Fruit fly (Drosophila melanogaster) whole organism, embryonic: ENCODE data around the gene CG10486.

Experiments used
- B-H2 ChIP-seq: fragments of 200-800 bp; sonication (Bioruptor generic); optimal IDR thresholded peaks from 2 replicates; lab custom pipeline; 2018; ENCODE audit warnings: missing biosample characterization, mild to moderate bottlenecking, missing genetic modification characterization
- BtbVII ChIP-seq: fragments of 200-800 bp; sonication (Bioruptor generic); optimal IDR thresholded peaks from 3 replicates; lab custom pipeline; 2017; ENCODE audit warnings: missing biosample characterization, mild to moderate bottlenecking, missing genetic modification characterization
- C15 ChIP-seq: fragments of 200-800 bp; sonication (Bioruptor generic); IDR thresholded peaks from 3 replicates; pipeline ENCODE4 v1.3.6; 2022; ENCODE audit warnings: missing biosample characterization, missing genetic modification characterization
- CG10267 ChIP-seq: fragments of 200-800 bp; sonication (Bioruptor generic); optimal IDR thresholded peaks from 2 replicates; lab custom pipeline; 2018; ENCODE audit warnings: missing biosample characterization, mild to moderate bottlenecking, missing genetic modification characterization, moderate library complexity
- CG10274 ChIP-seq: fragments of 200-800 bp; sonication (Bioruptor generic); optimal IDR thresholded peaks from 3 replicates; lab custom pipeline; 2017; ENCODE audit warnings: missing biosample characterization, mild to moderate bottlenecking, missing genetic modification characterization
- CG10565 ChIP-seq: fragments of 200-800 bp; sonication (Bioruptor generic); optimal IDR thresholded peaks from 3 replicates; lab custom pipeline; 2016; ENCODE audit warnings: missing biosample characterization, mild to moderate bottlenecking, missing genetic modification characterization
- CG10959 ChIP-seq: fragments of 200-800 bp; sonication (Bioruptor generic); IDR thresholded peaks from 2 replicates; pipeline ENCODE4 v1.3.6; 2022; ENCODE audit warnings: missing biosample characterization, missing genetic modification characterization
- CG12104 ChIP-seq: fragments of 200-800 bp; sonication (Bioruptor generic); optimal IDR thresholded peaks from 3 replicates; lab custom pipeline; 2016; ENCODE audit warnings: missing biosample characterization, missing genetic modification characterization
- CG12769 ChIP-seq: fragments of 200-800 bp; sonication (Bioruptor generic); optimal IDR thresholded peaks from 2 replicates; lab custom pipeline; 2019; ENCODE audit warnings: missing biosample characterization, mild to moderate bottlenecking, missing genetic modification characterization, moderate library complexity
- CG1647 ChIP-seq: fragments of 200-800 bp; sonication (Bioruptor generic); optimal IDR thresholded peaks from 3 replicates; lab custom pipeline; 2016; ENCODE audit warnings: missing biosample characterization, missing genetic modification characterization
- CG31388 ChIP-seq: fragments of 200-800 bp; sonication (Bioruptor generic); optimal IDR thresholded peaks from 2 replicates; lab custom pipeline; 2016; ENCODE audit warnings: missing biosample characterization, missing genetic modification characterization
- CG32767 ChIP-seq: fragments of 200-800 bp; sonication (Bioruptor generic); IDR thresholded peaks from 2 replicates; pipeline ENCODE4 v1.3.6; 2022; ENCODE audit warnings: missing biosample characterization, missing genetic modification characterization
- CG32772 ChIP-seq: fragments of 200-800 bp; sonication (Bioruptor generic); IDR thresholded peaks from 2 replicates; pipeline ENCODE4 v1.3.6; 2022; ENCODE audit warnings: missing biosample characterization, missing genetic modification characterization
- CG3838 ChIP-seq: fragments of 200-800 bp; sonication (Bioruptor generic); optimal IDR thresholded peaks from 3 replicates; lab custom pipeline; 2016; ENCODE audit warnings: missing biosample characterization, missing genetic modification characterization
- CG3847 ChIP-seq: fragments of 200-800 bp; sonication (Bioruptor generic); IDR thresholded peaks from 2 replicates; pipeline ENCODE4 v1.3.6; 2022; ENCODE audit warnings: missing biosample characterization, missing genetic modification characterization
- CG6254 ChIP-seq: fragments of 200-800 bp; sonication (Bioruptor generic); optimal IDR thresholded peaks from 3 replicates; lab custom pipeline; 2017; ENCODE audit warnings: mild to moderate bottlenecking, missing biosample characterization, missing genetic modification reagents, missing genetic modification characterization
- CG6683 ChIP-seq: fragments of 200-800 bp; sonication (Bioruptor generic); optimal IDR thresholded peaks from 2 replicates; lab custom pipeline; 2017; ENCODE audit warnings: missing biosample characterization, mild to moderate bottlenecking, missing genetic modification characterization, missing genetic modification reagents
- CG8089 ChIP-seq: fragments of 200-800 bp; sonication (Bioruptor generic); optimal IDR thresholded peaks from 3 replicates; lab custom pipeline; 2016; ENCODE audit warnings: missing biosample characterization, missing genetic modification characterization
- CG8359 ChIP-seq: fragments of 200-800 bp; sonication (Bioruptor generic); optimal IDR thresholded peaks from 2 replicates; lab custom pipeline; 2017; ENCODE audit warnings: missing biosample characterization, mild to moderate bottlenecking, missing genetic modification characterization, borderline replicate concordance
- CG9215 ChIP-seq: fragments of 200-800 bp; sonication (Bioruptor generic); IDR thresholded peaks from 2 replicates; pipeline ENCODE4 v1.3.6; 2022; ENCODE audit warnings: missing biosample characterization, missing genetic modification characterization
- CG9817 ChIP-seq: fragments of 200-800 bp; sonication (Bioruptor generic); optimal IDR thresholded peaks from 2 replicates; lab custom pipeline; 2018; ENCODE audit warnings: missing biosample characterization, mild to moderate bottlenecking, missing genetic modification characterization, moderate library complexity
- D19B ChIP-seq: fragments of 200-800 bp; sonication (Bioruptor generic); optimal IDR thresholded peaks from 2 replicates; lab custom pipeline; 2017; ENCODE audit warnings: missing biosample characterization, mild to moderate bottlenecking, missing genetic modification characterization
- Dbx ChIP-seq: fragments of 200-800 bp; sonication (Bioruptor generic); IDR thresholded peaks from 3 replicates; pipeline ENCODE4 v1.3.6; 2022; ENCODE audit warnings: missing biosample characterization, missing genetic modification characterization
- Dip2 ChIP-seq: fragments of 200-800 bp; sonication (Bioruptor generic); IDR thresholded peaks from 2 replicates; pipeline ENCODE4 v1.3.6; 2022; ENCODE audit warnings: missing biosample characterization, missing genetic modification characterization
- H15 ChIP-seq: fragments of 200-800 bp; sonication (Bioruptor generic); IDR thresholded peaks from 3 replicates; pipeline ENCODE4 v1.3.6; 2022; ENCODE audit warnings: missing biosample characterization, missing genetic modification characterization
- Hr39 ChIP-seq: fragments of >200 bp; optimal IDR thresholded peaks from 2 replicates; lab custom pipeline; 2017
- NC2α ChIP-seq: fragments of 200-800 bp; sonication (Bioruptor generic); optimal IDR thresholded peaks from 2 replicates; lab custom pipeline; 2016; ENCODE audit warnings: missing biosample characterization, missing genetic modification characterization
- Neu2 ChIP-seq: fragments of 200-800 bp; sonication (Bioruptor generic); optimal IDR thresholded peaks from 3 replicates; lab custom pipeline; 2016; ENCODE audit warnings: missing biosample characterization, missing genetic modification characterization, borderline replicate concordance
- Oli ChIP-seq: fragments of 200-800 bp; sonication (Bioruptor generic); optimal IDR thresholded peaks from 2 replicates; lab custom pipeline; 2018; ENCODE audit warnings: missing biosample characterization, mild to moderate bottlenecking, missing genetic modification characterization, moderate library complexity
- PHDP ChIP-seq: fragments of 200-800 bp; sonication (Bioruptor generic); optimal IDR thresholded peaks from 3 replicates; lab custom pipeline; 2018; ENCODE audit warnings: missing biosample characterization, mild to moderate bottlenecking, missing genetic modification characterization, moderate library complexity
- Scr ChIP-seq: fragments of 200-800 bp; sonication (Bioruptor generic); IDR thresholded peaks from 2 replicates; pipeline ENCODE4 v1.3.6; 2022; ENCODE audit warnings: missing biosample characterization, missing genetic modification characterization; ENCODE audit not compliant: partially characterized antibody
- bsh ChIP-seq, 2 experiments: fragments of 200-800 bp; sonication (Bioruptor generic); optimal IDR thresholded peaks; 2 replicates each; lab custom pipeline; 2017 to 2018; ENCODE audit warnings: mild to moderate bottlenecking in 2 of 2, missing biosample characterization in 2 of 2, missing genetic modification characterization in 2 of 2, moderate library complexity in 1 of 2
- cato ChIP-seq: fragments of 200-800 bp; sonication (Bioruptor generic); optimal IDR thresholded peaks from 2 replicates; lab custom pipeline; 2016; ENCODE audit warnings: missing biosample characterization, missing genetic modification characterization, borderline replicate concordance
- ci ChIP-seq: fragments of 200-800 bp; sonication (Bioruptor generic); IDR thresholded peaks from 3 replicates; pipeline ENCODE4 v1.3.6; 2022; ENCODE audit warnings: missing biosample characterization, missing genetic modification characterization
- danr ChIP-seq: fragments of 200-800 bp; sonication (Bioruptor generic); IDR thresholded peaks from 2 replicates; pipeline ENCODE4 v1.3.6; 2022; ENCODE audit warnings: missing biosample characterization, missing genetic modification characterization
- ewg ChIP-seq: fragments of 200-800 bp; sonication (Bioruptor generic); optimal IDR thresholded peaks from 3 replicates; lab custom pipeline; 2017; ENCODE audit warnings: mild to moderate bottlenecking, missing biosample characterization, missing genetic modification reagents, missing genetic modification characterization
- exex ChIP-seq: fragments of 200-800 bp; sonication (Bioruptor generic); optimal IDR thresholded peaks from 4 replicates; lab custom pipeline; 2018; ENCODE audit warnings: missing biosample characterization, mild to moderate bottlenecking, missing genetic modification characterization, moderate library complexity
- eyg ChIP-seq: fragments of 200-800 bp; sonication (Bioruptor generic); optimal IDR thresholded peaks from 3 replicates; lab custom pipeline; 2016; ENCODE audit warnings: missing biosample characterization, missing genetic modification characterization
- gem ChIP-seq: fragments of 200-800 bp; sonication (Bioruptor generic); optimal IDR thresholded peaks from 2 replicates; lab custom pipeline; 2019; ENCODE audit warnings: missing biosample characterization, mild to moderate bottlenecking, missing genetic modification characterization, moderate library complexity
- gfzf ChIP-seq: fragments of 200-800 bp; sonication (Bioruptor generic); optimal IDR thresholded peaks from 2 replicates; lab custom pipeline; 2016; ENCODE audit warnings: missing biosample characterization, mild to moderate bottlenecking, missing genetic modification characterization, moderate library complexity
- grn ChIP-seq: fragments of 200-800 bp; sonication (Bioruptor generic); optimal IDR thresholded peaks from 3 replicates; lab custom pipeline; 2017; ENCODE audit warnings: missing biosample characterization, missing genetic modification characterization
- gro ChIP-seq: fragments of 200-800 bp; sonication (Bioruptor generic); optimal IDR thresholded peaks from 2 replicates; lab custom pipeline; 2016; ENCODE audit warnings: missing biosample characterization, missing genetic modification characterization
- inv ChIP-seq: fragments of 200-800 bp; sonication (Bioruptor generic); IDR thresholded peaks from 2 replicates; pipeline ENCODE4 v1.3.6; 2022; ENCODE audit warnings: missing biosample characterization, missing genetic modification characterization; ENCODE audit not compliant: partially characterized antibody
- lmd ChIP-seq: fragments of 200-800 bp; sonication (Bioruptor generic); IDR thresholded peaks from 2 replicates; pipeline ENCODE4 v1.3.6; 2022; ENCODE audit warnings: missing biosample characterization, missing genetic modification characterization
- nerfin-1 ChIP-seq: fragments of 200-800 bp; sonication (Bioruptor generic); optimal IDR thresholded peaks from 3 replicates; lab custom pipeline; 2019; ENCODE audit warnings: missing biosample characterization, mild to moderate bottlenecking, missing genetic modification characterization, moderate library complexity
- oc ChIP-seq: fragments of 200-800 bp; sonication (Bioruptor generic); optimal IDR thresholded peaks from 2 replicates; lab custom pipeline; 2018; ENCODE audit warnings: missing biosample characterization, mild to moderate bottlenecking, missing genetic modification characterization, moderate library complexity
- org-1 ChIP-seq: fragments of 200-800 bp; sonication (Bioruptor generic); optimal IDR thresholded peaks from 2 replicates; lab custom pipeline; 2017; ENCODE audit warnings: missing biosample characterization, missing genetic modification characterization
- sim ChIP-seq: fragments of 200-800 bp; sonication (Bioruptor generic); IDR thresholded peaks from 2 replicates; pipeline ENCODE4 v1.3.6; 2022; ENCODE audit warnings: missing biosample characterization, missing genetic modification characterization
- so ChIP-seq: fragments of 200-800 bp; sonication (Bioruptor generic); IDR thresholded peaks from 3 replicates; pipeline ENCODE4 v1.3.6; 2022; ENCODE audit warnings: missing biosample characterization, missing genetic modification characterization

Gene CG10486

dm6 chr3L:5881310-5882208 is 24.9 kb downstream of the CG10486 start (continued):
- TF ChIP-seq exex (tag; lab: Kevin White, UChicago) (no peak), eyg (GFP tag; lab: Kevin White, UChicago) (peak; percentile 15), cato (GFP tag; lab: Kevin White, UChicago) (peak; percentile 36), CG32767 (GFP tag; lab: Robert Waterston, UW) (peak; percentile 62; the same call in 1 of the 2 replicates), B-H2 (no peak), CG12769 (no peak), CG8359 (GFP tag; lab: Kevin White, UChicago) (no peak), Dbx (GFP tag; lab: Robert Waterston, UW) (no peak), CG10959 (no peak), Neu2 (GFP tag; lab: Kevin White, UChicago) (no peak), Hr39 (lab: Kevin White, UChicago) (no peak), CG12104 (peak; percentile 43), ci (peak; percentile 66; the same call in 2 of the 3 replicates), CG9817 (tag; lab: Kevin White, UChicago) (peak; percentile 14), org-1 (GFP tag; lab: Kevin White, UChicago) (peak; percentile 27), lmd (GFP tag; lab: Robert Waterston, UW) (no peak), so (GFP tag; lab: Robert Waterston, UW) (peak; percentile 61; the same call in 2 of the 3 replicates), CG3838 (GFP tag; lab: Kevin White, UChicago) (no peak), CG3847 (GFP tag; lab: Robert Waterston, UW) (peak; percentile 46; the same call in 1 of the 2 replicates), CG10274 (no peak), H15 (GFP tag; lab: Robert Waterston, UW) (no peak), CG1647 (GFP tag; lab: Kevin White, UChicago) (no peak), gro (GFP tag; lab: Kevin White, UChicago) (no peak), CG6254 (GFP tag; lab: Kevin White, UChicago) (no peak), inv (GFP tag; lab: Robert Waterston, UW) (no peak), BtbVII (GFP tag; lab: Kevin White, UChicago) (no peak), CG10267 (tag; lab: Kevin White, UChicago) (no peak), Dip2 (GFP tag; lab: Robert Waterston, UW) (no peak), CG32772 (GFP tag; lab: Robert Waterston, UW) (no peak), nerfin-1 (tag; lab: Kevin White, UChicago) (no peak), gem (peak; percentile 77), CG6683 (GFP tag; lab: Kevin White, UChicago) (no peak), danr (GFP tag; lab: Robert Waterston, UW) (peak; percentile 41; the same call in 1 of the 2 replicates), sim (GFP tag; lab: Robert Waterston, UW) (no peak), D19B (GFP tag; lab: Kevin White, UChicago) (no peak), NC2α (no peak), CG9215 (GFP tag; lab: Robert Waterston, UW) (no peak), Scr (no peak), CG10565 (GFP tag; lab: Kevin White, UChicago) (no peak), C15 (GFP tag; lab: Robert Waterston, UW) (no peak), ewg (peak; percentile 37), CG31388 (GFP tag; lab: Kevin White, UChicago) (no peak), gfzf (GFP tag; lab: Kevin White, UChicago) (no peak), Oli (peak; percentile 71), oc (tag; lab: Kevin White, UChicago) (peak; percentile 7), bsh (GFP tag; optimal IDR thresholded peaks at IDR 0.05; lab: Kevin White, UChicago) (peak in 1 of 2 experiments; percentile 60), grn (no peak), PHDP (tag; lab: Kevin White, UChicago) (no peak), CG8089 (GFP tag; lab: Kevin White, UChicago) (peak; percentile 7)
